Worm (Caenorhabditis elegans): ENCODE data around the gene ndub-8.

ndub-8 gene

ce11 chrII:13852532-13853199 is 20.0 kb upstream of the ndub-8 start:
- TF ChIP-seq elt-2 (tag; optimal IDR thresholded peaks at IDR 0.05): peak; percentile 30

ce11 chrII:13855352-13855751 is 17.3 kb upstream of the ndub-8 start:
- TF ChIP-seq ceh-6 (GFP tag; optimal IDR thresholded peaks at IDR 0.05) (no peak), nfya-1 (tag; optimal IDR thresholded peaks at IDR 0.05) (peak; percentile 95), lim-6 (tag; optimal IDR thresholded peaks at IDR 0.05) (no peak)

- TF ChIP-seq Y22D7AL.16 (tag; optimal IDR thresholded peaks at IDR 0.05) (no peak), sox-2 (GFP tag; IDR thresholded peaks at IDR 0.05) (no peak), nfya-1 (tag; optimal IDR thresholded peaks at IDR 0.05) (no peak), K09A11.1 (tag; optimal IDR thresholded peaks at IDR 0.05; ENCODE audit: insufficient read depth) (no peak), ceh-9 (tag; optimal IDR thresholded peaks at IDR 0.05) (no peak), lim-6 (tag; optimal IDR thresholded peaks at IDR 0.05) (no peak), tbx-2 (tag; optimal IDR thresholded peaks at IDR 0.05) (no peak), sox-4 (tag; optimal IDR thresholded peaks at IDR 0.05) (no peak), hlh-30 (tag; optimal IDR thresholded peaks at IDR 0.05; ENCODE audit: insufficient read depth) (no peak), hlh-15 (tag; optimal IDR thresholded peaks at IDR 0.05) (no peak), dve-1 (tag; optimal IDR thresholded peaks at IDR 0.05) (no peak), eyg-1 (tag; optimal IDR thresholded peaks at IDR 0.05) (no peak), ceh-45 (GFP tag; IDR thresholded peaks at IDR 0.05) (no peak)
Observed at ce11 chrII:13858352-13858751, 14.3 kb upstream of the ndub-8 start.

- TF ChIP-seq gmeb-2 (tag; optimal IDR thresholded peaks at IDR 0.05) (no peak), tbx-2 (tag; optimal IDR thresholded peaks at IDR 0.05) (no peak), ceh-14 (tag; optimal IDR thresholded peaks at IDR 0.05) (no peak), C38D4.7 (GFP tag; optimal IDR thresholded peaks at IDR 0.05) (no peak), elt-2 (tag; optimal IDR thresholded peaks at IDR 0.05) (peak; percentile 52)
Observed at ce11 chrII:13859847-13860246, 12.8 kb upstream of the ndub-8 start.

- TF ChIP-seq elt-2 (tag; optimal IDR thresholded peaks at IDR 0.05) (peak; percentile 25), ztf-16 (tag; optimal IDR thresholded peaks at IDR 0.05) (no peak)
Observed at ce11 chrII:13860900-13861299, 11.8 kb upstream of the ndub-8 start.

ce11 chrII:13862453-13862852 is 10.2 kb upstream of the ndub-8 start:
- peak; percentile 57 for TF ChIP-seq elt-2 (tag; optimal IDR thresholded peaks at IDR 0.05)
- TF ChIP-seq pag-3 (tag; optimal IDR thresholded peaks at IDR 0.05; ENCODE audit: borderline replicate concordance): no peak

- TF ChIP-seq che-1 (tag; optimal IDR thresholded peaks at IDR 0.05) (no peak), gmeb-2 (tag; optimal IDR thresholded peaks at IDR 0.05) (no peak), hlh-30 (tag; optimal IDR thresholded peaks at IDR 0.05; ENCODE audit: insufficient read depth) (no peak), tbx-2 (tag; optimal IDR thresholded peaks at IDR 0.05) (no peak), eyg-1 (tag; optimal IDR thresholded peaks at IDR 0.05) (no peak), madf-2 (tag; optimal IDR thresholded peaks at IDR 0.05) (no peak), K02D7.2 (tag; optimal IDR thresholded peaks at IDR 0.05) (no peak), ref-2 (tag; optimal IDR thresholded peaks at IDR 0.05) (no peak), tbx-7 (tag; optimal IDR thresholded peaks at IDR 0.05) (no peak), nfya-1 (tag; optimal IDR thresholded peaks at IDR 0.05) (no peak), sdc-2 (tag; optimal IDR thresholded peaks at IDR 0.05) (no peak), ceh-34 (tag; optimal IDR thresholded peaks at IDR 0.05) (no peak), unc-86 (tag; optimal IDR thresholded peaks at IDR 0.05) (no peak), elt-4 (tag; optimal IDR thresholded peaks at IDR 0.05) (no peak), ztf-16 (tag; optimal IDR thresholded peaks at IDR 0.05) (no peak)
Observed at ce11 chrII:13875734-13876133, 3.1 kb downstream of the ndub-8 start, which contains the start of gene ing-3. Gene ing-3 (plus strand): TSS chrII:13876034.
